Fruit fly (Drosophila melanogaster) whole organism, embryonic: ENCODE data around the gene CG11997.

Source experiments
- CG10267 ChIP-seq: fragments of 200-800 bp; sonication (Bioruptor generic); optimal IDR thresholded peaks from 2 replicates; lab custom pipeline; 2018; ENCODE audit warnings: missing biosample characterization, mild to moderate bottlenecking, missing genetic modification characterization, moderate library complexity
- CG10274 ChIP-seq: fragments of 200-800 bp; sonication (Bioruptor generic); optimal IDR thresholded peaks from 3 replicates; lab custom pipeline; 2017; ENCODE audit warnings: missing biosample characterization, mild to moderate bottlenecking, missing genetic modification characterization
- CG10366 ChIP-seq: fragments of 200-800 bp; sonication (Bioruptor generic); IDR thresholded peaks from 2 replicates; pipeline ENCODE4 v1.3.6; 2022; ENCODE audit warnings: missing biosample characterization, missing genetic modification characterization
- CG10959 ChIP-seq: fragments of 200-800 bp; sonication (Bioruptor generic); IDR thresholded peaks from 2 replicates; pipeline ENCODE4 v1.3.6; 2022; ENCODE audit warnings: missing biosample characterization, missing genetic modification characterization
- CG11504 ChIP-seq: fragments of 200-800 bp; sonication (Bioruptor generic); optimal IDR thresholded peaks from 3 replicates; lab custom pipeline; 2019; ENCODE audit warnings: missing biosample characterization, mild to moderate bottlenecking, missing genetic modification characterization, moderate library complexity
- CG12299 ChIP-seq: fragments of 200-800 bp; sonication (Bioruptor generic); optimal IDR thresholded peaks from 2 replicates; lab custom pipeline; 2018; ENCODE audit warnings: missing biosample characterization, mild to moderate bottlenecking, missing genetic modification characterization
- CG12391 ChIP-seq: fragments of 200-800 bp; sonication (Bioruptor generic); optimal IDR thresholded peaks from 3 replicates; lab custom pipeline; 2018; ENCODE audit warnings: missing biosample characterization, mild to moderate bottlenecking, missing genetic modification characterization, moderate library complexity
- CG14860 ChIP-seq: fragments of 200-800 bp; sonication (Bioruptor generic); IDR thresholded peaks from 3 replicates; pipeline ENCODE4 v1.3.6; 2022; ENCODE audit warnings: missing biosample characterization, missing genetic modification characterization; ENCODE audit not compliant: partially characterized antibody
- CG17385 ChIP-seq: fragments of 200-800 bp; sonication (Bioruptor generic); optimal IDR thresholded peaks from 3 replicates; lab custom pipeline; 2018; ENCODE audit warnings: missing biosample characterization, mild to moderate bottlenecking, missing genetic modification characterization
- CG2199 ChIP-seq: fragments of 200-800 bp; sonication (Bioruptor generic); IDR thresholded peaks from 3 replicates; pipeline ENCODE4 v1.3.6; 2022; ENCODE audit warnings: missing biosample characterization, missing genetic modification characterization
- CG2678 ChIP-seq: fragments of 200-800 bp; sonication (Bioruptor generic); optimal IDR thresholded peaks from 3 replicates; lab custom pipeline; 2019; ENCODE audit warnings: missing biosample characterization, mild to moderate bottlenecking, missing genetic modification characterization, moderate library complexity
- CG4820 ChIP-seq: fragments of 200-800 bp; sonication (Bioruptor generic); optimal IDR thresholded peaks from 3 replicates; lab custom pipeline; 2016; ENCODE audit warnings: missing biosample characterization, missing genetic modification characterization
- CG8290 ChIP-seq, 3 experiments: fragments of 200-800 bp; sonication (Bioruptor generic); optimal IDR thresholded peaks; 2 replicates each; lab custom pipeline; 2016 to 2019; ENCODE audit warnings: missing biosample characterization in 3 of 3, missing genetic modification characterization in 3 of 3, mild to moderate bottlenecking in 2 of 3, moderate library complexity in 1 of 3
- CTCF ChIP-seq: fragments of 200-800 bp; sonication (Bioruptor generic); optimal IDR thresholded peaks from 2 replicates; lab custom pipeline; 2017; ENCODE audit warnings: missing biosample characterization, mild to moderate bottlenecking, missing genetic modification characterization, moderate library complexity
- CrebB ChIP-seq: fragments of 200-800 bp; sonication (Bioruptor generic); optimal IDR thresholded peaks from 3 replicates; lab custom pipeline; 2018; ENCODE audit warnings: missing biosample characterization, mild to moderate bottlenecking, missing genetic modification characterization
- D19B ChIP-seq: fragments of 200-800 bp; sonication (Bioruptor generic); optimal IDR thresholded peaks from 2 replicates; lab custom pipeline; 2017; ENCODE audit warnings: missing biosample characterization, mild to moderate bottlenecking, missing genetic modification characterization
- Dad ChIP-seq: fragments of 200-800 bp; sonication (Bioruptor generic); optimal IDR thresholded peaks from 3 replicates; lab custom pipeline; 2016; ENCODE audit warnings: missing biosample characterization, missing genetic modification characterization
- Deaf1 ChIP-seq: fragments of 200-800 bp; optimal IDR thresholded peaks from 3 replicates; lab custom pipeline; 2019; ENCODE audit warnings: missing biosample characterization, mild to moderate bottlenecking, missing genetic modification characterization, moderate library complexity
- Dll ChIP-seq: fragments of 200-800 bp; sonication (Bioruptor generic); IDR thresholded peaks from 4 replicates; pipeline ENCODE4 v1.3.6; 2022; ENCODE audit warnings: missing biosample characterization, missing genetic modification characterization; ENCODE audit not compliant: partially characterized antibody
- Dref ChIP-seq: fragments of 200-800 bp; sonication (Bioruptor generic); IDR thresholded peaks from 2 replicates; pipeline ENCODE4 v1.3.6; 2022; ENCODE audit warnings: missing biosample characterization, missing genetic modification characterization
- Ets65A ChIP-seq: fragments of 200-800 bp; sonication (Bioruptor generic); peaks from one replicate; lab custom pipeline; 2016; ENCODE audit warnings: missing biosample characterization, missing genetic modification characterization
- H2.0 ChIP-seq: fragments of 200-800 bp; sonication (Bioruptor generic); IDR thresholded peaks from 2 replicates; pipeline ENCODE4 v1.3.6; 2022; ENCODE audit warnings: missing biosample characterization, missing genetic modification characterization
- MTF-1 ChIP-seq: fragments of 200-800 bp; sonication (Bioruptor generic); optimal IDR thresholded peaks from 2 replicates; lab custom pipeline; 2018; ENCODE audit warnings: missing biosample characterization, mild to moderate bottlenecking, missing genetic modification characterization, borderline replicate concordance
- Stat92E ChIP-seq, 3 experiments: fragments of >200 bp in 2 of 3; fragments of 200-800 bp in 1 of 3; sonication (Bioruptor generic) in 1 of 3; optimal IDR thresholded peaks; 2 replicates each; lab custom pipeline; 2017 to 2019; ENCODE audit warnings: missing biosample characterization in 3 of 3, missing genetic modification characterization in 3 of 3, mild to moderate bottlenecking in 1 of 3, moderate library complexity in 1 of 3
- Trl ChIP-seq, 3 experiments: fragments of >200 bp in 2 of 3; fragments of 200-800 bp in 1 of 3; sonication (Bioruptor generic) in 1 of 3; optimal IDR thresholded peaks; 2 replicates in 1 of 3; 3 replicates in 2 of 3; lab custom pipeline; 2016 to 2017; ENCODE audit warnings: missing biosample characterization in 1 of 3, missing genetic modification characterization in 1 of 3
- amos ChIP-seq: fragments of 200-800 bp; sonication (Bioruptor generic); IDR thresholded peaks from 2 replicates; pipeline ENCODE4 v1.3.6; 2022; ENCODE audit warnings: missing biosample characterization, missing genetic modification characterization; ENCODE audit not compliant: partially characterized antibody
- ash1 ChIP-seq: fragments of 200-800 bp; sonication (Bioruptor generic); optimal IDR thresholded peaks from 2 replicates; lab custom pipeline; 2018; ENCODE audit warnings: missing biosample characterization, mild to moderate bottlenecking, missing genetic modification characterization
- btn ChIP-seq: fragments of 200-800 bp; sonication (Bioruptor generic); optimal IDR thresholded peaks from 2 replicates; lab custom pipeline; 2016; ENCODE audit warnings: missing biosample characterization, missing genetic modification characterization
- cato ChIP-seq: fragments of 200-800 bp; sonication (Bioruptor generic); optimal IDR thresholded peaks from 2 replicates; lab custom pipeline; 2016; ENCODE audit warnings: missing biosample characterization, missing genetic modification characterization, borderline replicate concordance
- chinmo ChIP-seq: fragments of 200-800 bp; sonication (Bioruptor generic); IDR thresholded peaks from 4 replicates; pipeline ENCODE4 v1.3.6; 2022; ENCODE audit warnings: missing biosample characterization, missing genetic modification characterization; ENCODE audit not compliant: partially characterized antibody
- crol ChIP-seq: fragments of 200-800 bp; sonication (Bioruptor generic); IDR thresholded peaks from 2 replicates; pipeline ENCODE4 v1.3.6; 2022; ENCODE audit warnings: missing biosample characterization, missing genetic modification characterization
- fru ChIP-seq: fragments of >200 bp; optimal IDR thresholded peaks from 2 replicates; lab custom pipeline; 2017
- grau ChIP-seq: fragments of 200-800 bp; optimal IDR thresholded peaks from 3 replicates; lab custom pipeline; 2019; ENCODE audit warnings: missing biosample characterization, mild to moderate bottlenecking, missing genetic modification characterization, moderate library complexity
- kni ChIP-seq: fragments of 200-800 bp; sonication (Bioruptor generic); optimal IDR thresholded peaks from 3 replicates; lab custom pipeline; 2017; ENCODE audit warnings: mild to moderate bottlenecking, missing biosample characterization, missing genetic modification reagents, missing genetic modification characterization
- knrl ChIP-seq: fragments of 200-800 bp; sonication (Bioruptor generic); IDR thresholded peaks from 3 replicates; pipeline ENCODE4 v1.3.6; 2022; ENCODE audit warnings: missing biosample characterization, missing genetic modification characterization; ENCODE audit not compliant: partially characterized antibody
- mam ChIP-seq: fragments of 200-800 bp; sonication (Bioruptor generic); optimal IDR thresholded peaks from 3 replicates; lab custom pipeline; 2016; ENCODE audit warnings: missing biosample characterization, missing genetic modification characterization
- oc ChIP-seq: fragments of 200-800 bp; sonication (Bioruptor generic); optimal IDR thresholded peaks from 2 replicates; lab custom pipeline; 2018; ENCODE audit warnings: missing biosample characterization, mild to moderate bottlenecking, missing genetic modification characterization, moderate library complexity
- pan ChIP-seq, 4 experiments: fragments of >200 bp in 3 of 4; fragments of 200-800 bp in 1 of 4; sonication (Bioruptor generic) in 1 of 4; optimal IDR thresholded peaks in 3 of 4; IDR thresholded peaks in 1 of 4; 2 replicates each; pipeline versions ENCODE4 v1.3.6 to Lab custom; 2017 to 2022; ENCODE audit warnings: missing biosample characterization in 2 of 4, missing genetic modification characterization in 2 of 4, mixed read lengths in 1 of 4
- pros ChIP-seq: fragments of 200-800 bp; sonication (Bioruptor generic); optimal IDR thresholded peaks from 3 replicates; lab custom pipeline; 2019; ENCODE audit warnings: missing biosample characterization, mild to moderate bottlenecking, missing genetic modification characterization, moderate library complexity
- psq ChIP-seq: fragments of 200-800 bp; sonication (Bioruptor generic); optimal IDR thresholded peaks from 2 replicates; lab custom pipeline; 2017; ENCODE audit warnings: missing biosample characterization, missing genetic modification characterization
- schlank ChIP-seq: fragments of 200-800 bp; sonication (Bioruptor generic); optimal IDR thresholded peaks from 2 replicates; lab custom pipeline; 2018; ENCODE audit warnings: missing biosample characterization, mild to moderate bottlenecking, missing genetic modification characterization
- seq ChIP-seq: fragments of 200-800 bp; sonication (Bioruptor generic); IDR thresholded peaks from 2 replicates; pipeline ENCODE4 v1.3.6; 2022; ENCODE audit warnings: missing biosample characterization, missing genetic modification characterization
- sisA ChIP-seq: fragments of 200-800 bp; sonication (Bioruptor generic); IDR thresholded peaks from 2 replicates; pipeline ENCODE4 v1.3.6; 2022; ENCODE audit warnings: missing biosample characterization, missing genetic modification characterization
- sqz ChIP-seq: fragments of 200-800 bp; sonication (Bioruptor generic); optimal IDR thresholded peaks from 3 replicates; lab custom pipeline; 2018; ENCODE audit warnings: missing biosample characterization, mild to moderate bottlenecking, missing genetic modification characterization
- trem ChIP-seq: fragments of 200-800 bp; optimal IDR thresholded peaks from 3 replicates; lab custom pipeline; 2019; ENCODE audit warnings: missing biosample characterization, mild to moderate bottlenecking, missing genetic modification characterization, moderate library complexity
- vvl ChIP-seq: fragments of 200-800 bp; sonication (Bioruptor generic); IDR thresholded peaks from 2 replicates; pipeline ENCODE4 v1.3.6; 2022; ENCODE audit warnings: missing biosample characterization, missing genetic modification characterization
- zfh1 ChIP-seq: fragments of 200-800 bp; sonication (Bioruptor generic); IDR thresholded peaks from 3 replicates; pipeline ENCODE4 v1.3.6; 2022; ENCODE audit warnings: missing biosample characterization, missing genetic modification characterization

CG11997 gene

dm6 chr3R:9160394-9160793, 16.9 kb upstream of the CG11997 start:
- TF ChIP-seq chinmo = 0 out of 4 replicates have a peak, but pooled peaks have one; percentile 28
- TF ChIP-seq MTF-1 (GFP tag; lab: Kevin White, UChicago) = no peak
- TF ChIP-seq Deaf1 = peak; percentile 52
- TF ChIP-seq cato (GFP tag; lab: Kevin White, UChicago) = no peak
- peak; percentile 4 for TF ChIP-seq oc (tag; lab: Kevin White, UChicago)
- peak; percentile 36 to 51 for TF ChIP-seq Trl (optimal IDR thresholded peaks at IDR 0.05; lab: Kevin White, UChicago)
- no peak for TF ChIP-seq Trl (GFP tag; optimal IDR thresholded peaks at IDR 0.05; lab: Kevin White, UChicago)
- peak; percentile 35 for TF ChIP-seq vvl (GFP tag; lab: Robert Waterston, UW)
- TF ChIP-seq sqz = peak; percentile 49

- TF ChIP-seq CG8290 (GFP tag; optimal IDR thresholded peaks at IDR 0.05; lab: Kevin White, UChicago) (peak; percentile 74), CG8290 (tag; optimal IDR thresholded peaks at IDR 0.05; lab: Kevin White, UChicago) (peak in 1 of 2 experiments; percentile 85), grau (tag; lab: Kevin White, UChicago) (peak; percentile 24), CTCF (GFP tag; lab: Kevin White, UChicago) (no peak)
These were observed 9.3 kb upstream of the CG11997 start for dm6 chr3R:9168012-9168411.

- TF ChIP-seq CG12299 (tag; lab: Kevin White, UChicago) (no peak), CG2199 (GFP tag; lab: Robert Waterston, UW) (0 out of 3 replicates have a peak, but pooled peaks have one; percentile 42), crol (GFP tag; lab: Robert Waterston, UW) (peak; percentile 74), CG11504 (peak; percentile 27), Dll (GFP tag; lab: Robert Waterston, UW) (no peak), pan (optimal IDR thresholded peaks at IDR 0.05; lab: Kevin White, UChicago) (no peak), pan (GFP tag; optimal IDR thresholded peaks at IDR 0.05 in 1 of 2, IDR thresholded peaks at IDR 0.05 in 1 of 2) (peak in 1 of 2 experiments; percentile 41), btn (no peak), schlank (no peak), amos (GFP tag; lab: Robert Waterston, UW) (no peak), CG12391 (tag; lab: Kevin White, UChicago) (no peak), CG2678 (tag; lab: Kevin White, UChicago) (no peak), CG4820 (no peak), Dref (no peak), CG10274 (GFP tag; lab: Kevin White, UChicago) (peak; percentile 53), kni (GFP tag; lab: Kevin White, UChicago) (peak; percentile 13), CrebB (tag; lab: Kevin White, UChicago) (no peak), fru (lab: Kevin White, UChicago) (no peak), ash1 (no peak), Ets65A (GFP tag; lab: Kevin White, UChicago) (peak; percentile 84), knrl (GFP tag; lab: Robert Waterston, UW) (no peak), zfh1 (GFP tag; lab: Robert Waterston, UW) (0 out of 3 replicates have a peak, but pooled peaks have one; percentile 19), pros (GFP tag; lab: Kevin White, UChicago) (peak; percentile 5), psq (GFP tag; lab: Kevin White, UChicago) (no peak), CG17385 (GFP tag; lab: Kevin White, UChicago) (peak; percentile 54)
These were observed 6.1 kb upstream of the CG11997 start for dm6 chr3R:9171237-9171636.

dm6 chr3R:9174769-9175168, 2.5 kb upstream of the CG11997 start:
- TF ChIP-seq mam (GFP tag; lab: Kevin White, UChicago) (no peak), CG10267 (no peak), trem (tag; lab: Kevin White, UChicago) (no peak), CG14860 (no peak), CG10959 (GFP tag; lab: Robert Waterston, UW) (no peak), Stat92E (GFP tag; optimal IDR thresholded peaks at IDR 0.05; lab: Kevin White, UChicago) (no peak), sisA (GFP tag; lab: Robert Waterston, UW) (no peak), seq (GFP tag; lab: Robert Waterston, UW) (no peak), Dad (GFP tag; lab: Kevin White, UChicago) (no peak), H2.0 (GFP tag; lab: Robert Waterston, UW) (no peak), D19B (no peak), CG10366 (GFP tag; lab: Robert Waterston, UW) (no peak)
